Worm (Caenorhabditis elegans) whole organism, L2 larva: ENCODE data around the gene C04E7.3.

Experiments
- egl-27 ChIP-seq: sonication (generic microtip); optimal IDR thresholded peaks from 3 replicates; lab custom pipeline; 2017; ENCODE audit warnings: missing biosample characterization, missing genetic modification reagents, missing genetic modification characterization
- elt-3 ChIP-seq: sonication (generic microtip); optimal IDR thresholded peaks from 2 replicates; lab custom pipeline; 2017; ENCODE audit warnings: missing biosample characterization, missing genetic modification characterization
- nhr-77 ChIP-seq: fragments of 150-350 bp; optimal IDR thresholded peaks from 2 replicates; lab custom pipeline; 2014; ENCODE audit warnings: missing biosample characterization, missing genetic modification characterization
- snpc-4 ChIP-seq: fragments of 150-350 bp; optimal IDR thresholded peaks from 2 replicates; lab custom pipeline; 2014; ENCODE audit warnings: missing biosample characterization, missing genetic modification characterization

ce11 chrX:332643-333042, 14.4 kb downstream of the C04E7.3 start:
- no peak for TF ChIP-seq egl-27
- no peak for TF ChIP-seq snpc-4
- TF ChIP-seq nhr-77: no peak
- no peak for TF ChIP-seq elt-3 (tag; lab: Kevin White, UChicago)
